Fruit fly (Drosophila melanogaster): Measurements from ENCODE around the gene rtet.

The rtet gene

dm6 chr3R:21112742-21113465, 4.7 kb downstream of the rtet start (continued):
- TF ChIP-seq gt (GFP tag; IDR thresholded peaks at IDR 0.05): peak; percentile 44; the same call in 1 of the 2 replicates
- TF ChIP-seq crol (GFP tag; IDR thresholded peaks at IDR 0.05): no peak
- no peak for TF ChIP-seq Opbp (GFP tag; IDR thresholded peaks at IDR 0.05; ENCODE audit: partially characterized antibody)
- TF ChIP-seq Ets65A (GFP tag): peak; percentile 98
- TF ChIP-seq dan (GFP tag; IDR thresholded peaks at IDR 0.05): peak; percentile 47; the same call in 1 of the 2 replicates
- peak; percentile 80 for TF ChIP-seq Hr3 (GFP tag; optimal IDR thresholded peaks at IDR 0.05)
- TF ChIP-seq h (optimal IDR thresholded peaks at IDR 0.05): no peak
- peak; percentile 63 for TF ChIP-seq Six4 (GFP tag; optimal IDR thresholded peaks at IDR 0.05)
- TF ChIP-seq Dref (GFP tag; IDR thresholded peaks at IDR 0.05): no peak
- peak; percentile 87 for TF ChIP-seq CG6689 (GFP tag; IDR thresholded peaks at IDR 0.05)
- TF ChIP-seq kni (GFP tag; optimal IDR thresholded peaks at IDR 0.05): peak; percentile 67
- peak; percentile 85 for TF ChIP-seq tx (GFP tag; optimal IDR thresholded peaks at IDR 0.05)
- TF ChIP-seq chn (GFP tag; optimal IDR thresholded peaks at IDR 0.05): peak; percentile 80
- peak; percentile 87 for TF ChIP-seq CG30403 (GFP tag; optimal IDR thresholded peaks at IDR 0.05)
- TF ChIP-seq CG31441 (GFP tag; IDR thresholded peaks at IDR 0.05): peak; percentile 87
- peak in 1 of 2 experiments; percentile 65 for TF ChIP-seq crp (GFP tag; optimal IDR thresholded peaks at IDR 0.05)
- TF ChIP-seq grn (GFP tag; optimal IDR thresholded peaks at IDR 0.05): peak; percentile 89
- TF ChIP-seq Rx (GFP tag; IDR thresholded peaks at IDR 0.05): peak; percentile 76
- peak; percentile 66 for TF ChIP-seq CG6254 (GFP tag; optimal IDR thresholded peaks at IDR 0.05)
- no peak for TF ChIP-seq CG42726 (GFP tag; IDR thresholded peaks at IDR 0.05; ENCODE audit: partially characterized antibody)
- TF ChIP-seq CG4730 (GFP tag; IDR thresholded peaks at IDR 0.05): peak; percentile 85
- peak; percentile 60 for TF ChIP-seq ems (GFP tag; optimal IDR thresholded peaks at IDR 0.05)
- no peak for TF ChIP-seq CG2129 (GFP tag; IDR thresholded peaks at IDR 0.05; ENCODE audit: partially characterized antibody)
- peak; percentile 63 for TF ChIP-seq B-H2 (GFP tag; optimal IDR thresholded peaks at IDR 0.05)
- peak; percentile 61 for TF ChIP-seq CG4404 (GFP tag; IDR thresholded peaks at IDR 0.05)
- TF ChIP-seq CG7928 (GFP tag; optimal IDR thresholded peaks at IDR 0.05): peak; percentile 35
- TF ChIP-seq CG13287 (GFP tag; IDR thresholded peaks at IDR 0.05; ENCODE audit: partially characterized antibody): no peak
- peak; percentile 52 for TF ChIP-seq Taf1 (GFP tag; IDR thresholded peaks at IDR 0.05)
- TF ChIP-seq Lpt (GFP tag; optimal IDR thresholded peaks at IDR 0.05): no peak
- peak; percentile 86 for TF ChIP-seq Dek (tag; optimal IDR thresholded peaks at IDR 0.05)
- TF ChIP-seq ase (GFP tag; IDR thresholded peaks at IDR 0.05): peak; percentile 86
- peak; percentile 74 for TF ChIP-seq peb (GFP tag; IDR thresholded peaks at IDR 0.05)
- peak; percentile 67 for TF ChIP-seq CG8290 (GFP tag; optimal IDR thresholded peaks at IDR 0.05)
- TF ChIP-seq CG8290 (tag; optimal IDR thresholded peaks at IDR 0.05): peak in 1 of 2 experiments; percentile 92
- TF ChIP-seq CG3407 (GFP tag; optimal IDR thresholded peaks at IDR 0.05): peak; percentile 90
- TF ChIP-seq Hand (GFP tag; optimal IDR thresholded peaks at IDR 0.05): peak; percentile 77
- TF ChIP-seq chif (GFP tag; optimal IDR thresholded peaks at IDR 0.05): peak; percentile 88 to 90
- no peak for TF ChIP-seq sqz (GFP tag; optimal IDR thresholded peaks at IDR 0.05)
- TF ChIP-seq Sox100B (GFP tag; optimal IDR thresholded peaks at IDR 0.05): peak; percentile 88
- TF ChIP-seq CG18619 (GFP tag; optimal IDR thresholded peaks at IDR 0.05): peak; percentile 88
- TF ChIP-seq CG7271 (tag; optimal IDR thresholded peaks at IDR 0.05): peak; percentile 42
- no peak for TF ChIP-seq chinmo (GFP tag; IDR thresholded peaks at IDR 0.05; ENCODE audit: partially characterized antibody)
- TF ChIP-seq nom (GFP tag; optimal IDR thresholded peaks at IDR 0.05): no peak
- TF ChIP-seq CG12769 (tag; optimal IDR thresholded peaks at IDR 0.05): peak; percentile 94
- TF ChIP-seq trem (tag; optimal IDR thresholded peaks at IDR 0.05): peak; percentile 86
- TF ChIP-seq CG13123 (GFP tag; optimal IDR thresholded peaks at IDR 0.05): peak; percentile 80
- TF ChIP-seq Awh (GFP tag; IDR thresholded peaks at IDR 0.05): peak; percentile 89
- TF ChIP-seq Spps (tag; optimal IDR thresholded peaks at IDR 0.05): peak; percentile 82
- no peak for TF ChIP-seq bbx (GFP tag; IDR thresholded peaks at IDR 0.05; ENCODE audit: partially characterized antibody)
- no peak for TF ChIP-seq CG1832 (GFP tag; optimal IDR thresholded peaks at IDR 0.05)
